Fruit fly (Drosophila melanogaster) whole organism, embryonic: ENCODE data around the gene Send1.

Experiments
- CG10462 ChIP-seq: fragments of 200-800 bp; sonication (Bioruptor generic); optimal IDR thresholded peaks from 2 replicates; lab custom pipeline; 2016; ENCODE audit warnings: missing biosample characterization, missing genetic modification characterization
- CG10543 ChIP-seq: fragments of 200-800 bp; sonication (Bioruptor generic); optimal IDR thresholded peaks from 3 replicates; lab custom pipeline; 2017; ENCODE audit warnings: missing biosample characterization, mild to moderate bottlenecking, missing genetic modification characterization, moderate library complexity
- CG11456 ChIP-seq: fragments of 200-800 bp; sonication (Bioruptor generic); IDR thresholded peaks from 3 replicates; pipeline ENCODE4 v1.3.6; 2022; ENCODE audit warnings: missing biosample characterization, missing genetic modification characterization
- CG12104 ChIP-seq: fragments of 200-800 bp; sonication (Bioruptor generic); optimal IDR thresholded peaks from 3 replicates; lab custom pipeline; 2016; ENCODE audit warnings: missing biosample characterization, missing genetic modification characterization
- CG13287 ChIP-seq: fragments of 200-800 bp; sonication (Bioruptor generic); IDR thresholded peaks from 2 replicates; pipeline ENCODE4 v1.3.6; 2022; ENCODE audit warnings: missing biosample characterization, missing genetic modification characterization; ENCODE audit not compliant: partially characterized antibody
- CG13296 ChIP-seq: fragments of 200-800 bp; sonication (Bioruptor generic); optimal IDR thresholded peaks from 3 replicates; lab custom pipeline; 2018; ENCODE audit warnings: missing biosample characterization, mild to moderate bottlenecking, missing genetic modification characterization
- CG13775 ChIP-seq: fragments of 200-800 bp; sonication (Bioruptor generic); optimal IDR thresholded peaks from 3 replicates; lab custom pipeline; 2017; ENCODE audit warnings: missing biosample characterization, mild to moderate bottlenecking, missing genetic modification characterization
- CG13894 ChIP-seq: fragments of 200-800 bp; sonication (Bioruptor generic); optimal IDR thresholded peaks from 3 replicates; lab custom pipeline; 2018; ENCODE audit warnings: missing biosample characterization, mild to moderate bottlenecking, missing genetic modification characterization, moderate library complexity
- CG15601 ChIP-seq: fragments of 200-800 bp; sonication (Bioruptor generic); optimal IDR thresholded peaks from 3 replicates; lab custom pipeline; 2019; ENCODE audit warnings: missing biosample characterization, mild to moderate bottlenecking, missing genetic modification characterization, moderate library complexity
- CG16815 ChIP-seq: fragments of 200-800 bp; sonication (Bioruptor generic); optimal IDR thresholded peaks from 3 replicates; lab custom pipeline; 2017; ENCODE audit warnings: missing biosample characterization, mild to moderate bottlenecking, missing genetic modification characterization
- CG17361 ChIP-seq: fragments of 200-800 bp; sonication (Bioruptor generic); IDR thresholded peaks from 3 replicates; pipeline ENCODE4 v1.3.6; 2022; ENCODE audit warnings: missing biosample characterization, missing genetic modification characterization
- CG1832 ChIP-seq: fragments of 200-800 bp; sonication (Bioruptor generic); optimal IDR thresholded peaks from 2 replicates; lab custom pipeline; 2017; ENCODE audit warnings: missing biosample characterization, mild to moderate bottlenecking, missing genetic modification characterization, inconsistent platforms
- CG2120 ChIP-seq: fragments of 200-800 bp; sonication (Bioruptor generic); optimal IDR thresholded peaks from 3 replicates; lab custom pipeline; 2016; ENCODE audit warnings: missing biosample characterization, missing genetic modification characterization
- CG33557 ChIP-seq: fragments of 200-800 bp; sonication (Bioruptor generic); optimal IDR thresholded peaks from 2 replicates; lab custom pipeline; 2019; ENCODE audit warnings: missing biosample characterization, mild to moderate bottlenecking, missing genetic modification characterization, moderate library complexity
- CG4707 ChIP-seq: fragments of 200-800 bp; sonication (Bioruptor generic); optimal IDR thresholded peaks from 2 replicates; lab custom pipeline; 2018; ENCODE audit warnings: missing biosample characterization, mild to moderate bottlenecking, missing genetic modification characterization, moderate library complexity
- CG6813 ChIP-seq: fragments of 200-800 bp; sonication (Bioruptor generic); optimal IDR thresholded peaks from 2 replicates; lab custom pipeline; 2017; ENCODE audit warnings: missing biosample characterization, missing genetic modification characterization, mild to moderate bottlenecking, moderate library complexity, missing genetic modification reagents
- CG7372 ChIP-seq: fragments of 200-800 bp; sonication (Bioruptor generic); IDR thresholded peaks from 2 replicates; pipeline ENCODE4 v1.3.6; 2022; ENCODE audit warnings: missing biosample characterization, missing genetic modification characterization
- CG7928 ChIP-seq: fragments of 200-800 bp; sonication (Bioruptor generic); optimal IDR thresholded peaks from 2 replicates; lab custom pipeline; 2017; ENCODE audit warnings: missing biosample characterization, mild to moderate bottlenecking, missing genetic modification characterization
- CG8388 ChIP-seq: fragments of 200-800 bp; sonication (Bioruptor generic); optimal IDR thresholded peaks from 2 replicates; lab custom pipeline; 2019; ENCODE audit warnings: missing biosample characterization, mild to moderate bottlenecking, missing genetic modification characterization, moderate library complexity
- CG8478 ChIP-seq: fragments of >200 bp; optimal IDR thresholded peaks from 2 replicates; lab custom pipeline; 2018
- CG8924 ChIP-seq: fragments of 200-800 bp; optimal IDR thresholded peaks from 3 replicates; lab custom pipeline; 2019; ENCODE audit warnings: missing biosample characterization, mild to moderate bottlenecking, missing genetic modification characterization, moderate library complexity
- CoRest ChIP-seq: fragments of 200-800 bp; sonication (Bioruptor generic); optimal IDR thresholded peaks from 3 replicates; lab custom pipeline; 2018; ENCODE audit warnings: missing biosample characterization, mild to moderate bottlenecking, missing genetic modification characterization, moderate library complexity
- Drgx ChIP-seq: fragments of 200-800 bp; sonication (Bioruptor generic); IDR thresholded peaks from 2 replicates; pipeline ENCODE4 v1.3.6; 2022; ENCODE audit warnings: missing biosample characterization, missing genetic modification characterization
- Hand ChIP-seq: fragments of 200-800 bp; sonication (Bioruptor generic); optimal IDR thresholded peaks from 2 replicates; lab custom pipeline; 2017; ENCODE audit warnings: mild to moderate bottlenecking, missing biosample characterization, missing genetic modification reagents, missing genetic modification characterization
- MESR4 ChIP-seq: fragments of 200-800 bp; sonication (Bioruptor generic); optimal IDR thresholded peaks from 2 replicates; lab custom pipeline; 2018; ENCODE audit warnings: missing biosample characterization, mild to moderate bottlenecking, missing genetic modification characterization, moderate library complexity
- MTF-1 ChIP-seq: fragments of 200-800 bp; sonication (Bioruptor generic); optimal IDR thresholded peaks from 2 replicates; lab custom pipeline; 2018; ENCODE audit warnings: missing biosample characterization, mild to moderate bottlenecking, missing genetic modification characterization, borderline replicate concordance
- Med ChIP-seq: fragments of 200-800 bp; sonication (Bioruptor generic); peaks from one replicate; lab custom pipeline; 2016; ENCODE audit warnings: missing biosample characterization, missing genetic modification characterization, mild to moderate bottlenecking, inconsistent platforms, moderate library complexity
- Myb ChIP-seq: fragments of 200-800 bp; sonication (Bioruptor generic); optimal IDR thresholded peaks from 2 replicates; lab custom pipeline; 2016; ENCODE audit warnings: missing biosample characterization, missing genetic modification characterization
- NK7.1 ChIP-seq: fragments of 200-800 bp; sonication (Bioruptor generic); optimal IDR thresholded peaks from 3 replicates; lab custom pipeline; 2016; ENCODE audit warnings: missing biosample characterization, missing genetic modification characterization
- NfI ChIP-seq: fragments of 200-800 bp; sonication (Bioruptor generic); optimal IDR thresholded peaks from 3 replicates; lab custom pipeline; 2018; ENCODE audit warnings: missing biosample characterization, mild to moderate bottlenecking, missing genetic modification characterization, moderate library complexity
- Optix ChIP-seq: fragments of 200-800 bp; sonication (Bioruptor generic); IDR thresholded peaks from 3 replicates; pipeline ENCODE4 v1.3.6; 2022; ENCODE audit warnings: missing biosample characterization, missing genetic modification characterization
- Scr ChIP-seq: fragments of 200-800 bp; sonication (Bioruptor generic); IDR thresholded peaks from 2 replicates; pipeline ENCODE4 v1.3.6; 2022; ENCODE audit warnings: missing biosample characterization, missing genetic modification characterization; ENCODE audit not compliant: partially characterized antibody
- Spps ChIP-seq: fragments of 200-800 bp; sonication (Bioruptor generic); optimal IDR thresholded peaks from 2 replicates; lab custom pipeline; 2018; ENCODE audit warnings: missing biosample characterization, mild to moderate bottlenecking, missing genetic modification characterization
- Sry-β ChIP-seq: fragments of 200-800 bp; sonication (Bioruptor generic); optimal IDR thresholded peaks from 2 replicates; lab custom pipeline; 2018; ENCODE audit warnings: missing biosample characterization, mild to moderate bottlenecking, missing genetic modification characterization, moderate library complexity
- Xrp1 ChIP-seq: fragments of 200-800 bp; sonication (Bioruptor generic); IDR thresholded peaks from 2 replicates; pipeline ENCODE4 v1.3.6; 2022; ENCODE audit warnings: missing biosample characterization, missing genetic modification characterization
- klu ChIP-seq: fragments of 200-800 bp; sonication (Bioruptor generic); IDR thresholded peaks from 2 replicates; pipeline ENCODE4 v1.3.6; 2022; ENCODE audit warnings: missing biosample characterization, missing genetic modification characterization
- maf-S ChIP-seq: fragments of 200-800 bp; sonication (Bioruptor generic); optimal IDR thresholded peaks from 2 replicates; lab custom pipeline; 2016; ENCODE audit warnings: missing biosample characterization, missing genetic modification characterization
- mam ChIP-seq: fragments of 200-800 bp; sonication (Bioruptor generic); optimal IDR thresholded peaks from 3 replicates; lab custom pipeline; 2016; ENCODE audit warnings: missing biosample characterization, missing genetic modification characterization
- phol ChIP-seq: fragments of 200-800 bp; sonication (Bioruptor generic); optimal IDR thresholded peaks from 3 replicates; lab custom pipeline; 2018; ENCODE audit warnings: missing biosample characterization, mild to moderate bottlenecking, missing genetic modification characterization, moderate library complexity
- prd ChIP-seq, 3 experiments: fragments of >200 bp in 2 of 3; fragments of 200-800 bp in 1 of 3; sonication (Bioruptor generic) in 1 of 3; optimal IDR thresholded peaks in 2 of 3; IDR thresholded peaks in 1 of 3; 2 replicates in 2 of 3; 3 replicates in 1 of 3; pipeline versions ENCODE4 v1.3.6 to Lab custom; 2017 to 2022; ENCODE audit warnings: missing biosample characterization in 1 of 3, missing genetic modification characterization in 1 of 3
- pzg ChIP-seq: fragments of 200-800 bp; sonication (Bioruptor generic); optimal IDR thresholded peaks from 3 replicates; lab custom pipeline; 2018; ENCODE audit warnings: missing biosample characterization, mild to moderate bottlenecking, missing genetic modification characterization, moderate library complexity
- repo ChIP-seq: fragments of 200-800 bp; sonication (Bioruptor generic); optimal IDR thresholded peaks from 2 replicates; lab custom pipeline; 2016; ENCODE audit warnings: missing biosample characterization, missing genetic modification characterization
- ro ChIP-seq: fragments of 200-800 bp; sonication (Bioruptor generic); IDR thresholded peaks from 2 replicates; pipeline ENCODE4 v1.3.6; 2022; ENCODE audit warnings: missing biosample characterization, missing genetic modification characterization
- run ChIP-seq: fragments of 200-800 bp; sonication (Bioruptor generic); optimal IDR thresholded peaks from 3 replicates; lab custom pipeline; 2018; ENCODE audit warnings: missing biosample characterization, mild to moderate bottlenecking, missing genetic modification characterization
- schlank ChIP-seq: fragments of 200-800 bp; sonication (Bioruptor generic); optimal IDR thresholded peaks from 2 replicates; lab custom pipeline; 2018; ENCODE audit warnings: missing biosample characterization, mild to moderate bottlenecking, missing genetic modification characterization
- ssp ChIP-seq: fragments of 200-800 bp; sonication (Bioruptor generic); IDR thresholded peaks from 2 replicates; pipeline ENCODE4 v1.3.6; 2022; ENCODE audit warnings: missing biosample characterization, missing genetic modification characterization
- tap ChIP-seq: fragments of 200-800 bp; optimal IDR thresholded peaks from 3 replicates; lab custom pipeline; 2019; ENCODE audit warnings: missing biosample characterization, mild to moderate bottlenecking, missing genetic modification characterization, moderate library complexity
- tgo ChIP-seq: fragments of 200-800 bp; sonication (Bioruptor generic); IDR thresholded peaks from 3 replicates; pipeline ENCODE4 v1.3.6; 2022; ENCODE audit warnings: missing biosample characterization, missing genetic modification characterization
- vnd ChIP-seq: fragments of 200-800 bp; sonication (Bioruptor generic); IDR thresholded peaks from 3 replicates; pipeline ENCODE4 v1.3.6; 2022; ENCODE audit warnings: missing biosample characterization, missing genetic modification characterization; ENCODE audit not compliant: partially characterized antibody

Gene Send1

dm6 chr2L:2221649-2222150 lies 33.1 kb downstream of the Send1 start (continued):
- TF ChIP-seq tap (tag; lab: Kevin White, UChicago) = peak; percentile 96
- TF ChIP-seq Scr (GFP tag; lab: Robert Waterston, UW) = no peak
- TF ChIP-seq CG13775 (GFP tag; lab: Kevin White, UChicago) = peak; percentile 94
- TF ChIP-seq CG6813 (GFP tag; lab: Kevin White, UChicago) = peak; percentile 94
- TF ChIP-seq CG33557 (GFP tag; lab: Kevin White, UChicago) = peak; percentile 90
- peak; percentile 94 for TF ChIP-seq maf-S (GFP tag; lab: Kevin White, UChicago)
- peak; percentile 99 for TF ChIP-seq CG11456 (GFP tag; lab: Robert Waterston, UW)
- TF ChIP-seq MESR4 = peak; percentile 68
- TF ChIP-seq CG13894 (tag; lab: Kevin White, UChicago) = peak; percentile 94
- TF ChIP-seq phol = peak; percentile 92
- TF ChIP-seq MTF-1 (GFP tag; lab: Kevin White, UChicago) = peak; percentile 92
- TF ChIP-seq CG8478 (lab: Kevin White, UChicago) = no peak
- peak; percentile 99 for TF ChIP-seq Med (GFP tag; lab: Kevin White, UChicago)
- peak; percentile 97 for TF ChIP-seq CG7372 (GFP tag; lab: Robert Waterston, UW)
- peak; percentile 99 for TF ChIP-seq CG2120 (GFP tag; lab: Kevin White, UChicago)
- peak; percentile 31; the same call in 1 of the 2 replicates for TF ChIP-seq CG13287 (GFP tag; lab: Robert Waterston, UW)
- peak; percentile 95 for TF ChIP-seq klu (GFP tag; lab: Robert Waterston, UW)
- peak; percentile 85 for TF ChIP-seq Spps
- peak; percentile 92 for TF ChIP-seq CG8388 (GFP tag; lab: Kevin White, UChicago)
- peak; percentile 98 for TF ChIP-seq Xrp1 (GFP tag; lab: Robert Waterston, UW)
- peak; percentile 40 for TF ChIP-seq Sry-β (GFP tag; lab: Kevin White, UChicago)
- peak; percentile 93 for TF ChIP-seq ssp (GFP tag; lab: Robert Waterston, UW)
- TF ChIP-seq CG13296 (GFP tag; lab: Kevin White, UChicago) = peak; percentile 97
- peak; percentile 84 for TF ChIP-seq CG4707 (GFP tag; lab: Kevin White, UChicago)
- TF ChIP-seq CG1832 = no peak
- TF ChIP-seq schlank (tag; lab: Kevin White, UChicago) = peak; percentile 96
- no peak for TF ChIP-seq prd (optimal IDR thresholded peaks at IDR 0.05; lab: Kevin White, UChicago)
- TF ChIP-seq prd (GFP tag; IDR thresholded peaks at IDR 0.05; lab: Robert Waterston, UW) = peak; percentile 98
- peak; percentile 96 for TF ChIP-seq NfI (GFP tag; lab: Kevin White, UChicago)
- peak; percentile 75 for TF ChIP-seq CG7928
- TF ChIP-seq repo (GFP tag; lab: Kevin White, UChicago) = peak; percentile 88
- TF ChIP-seq run (tag; lab: Kevin White, UChicago) = peak; percentile 91
- TF ChIP-seq CG17361 (GFP tag; lab: Robert Waterston, UW) = peak; percentile 95
- TF ChIP-seq Optix (GFP tag; lab: Robert Waterston, UW) = peak; percentile 92
- peak; percentile 89 for TF ChIP-seq CG15601
- peak; percentile 98 for TF ChIP-seq tgo (GFP tag; lab: Robert Waterston, UW)
- TF ChIP-seq CG12104 = peak; percentile 94
- TF ChIP-seq Myb (GFP tag; lab: Kevin White, UChicago) = peak; percentile 83
- peak; percentile 91 for TF ChIP-seq CG10462 (GFP tag; lab: Kevin White, UChicago)
- peak; percentile 96 for TF ChIP-seq mam
- peak; percentile 98 for TF ChIP-seq CG8924
- peak; percentile 97 for TF ChIP-seq CoRest
- TF ChIP-seq NK7.1 (GFP tag; lab: Kevin White, UChicago) = peak; percentile 89
- TF ChIP-seq Drgx (GFP tag; lab: Robert Waterston, UW) = peak; percentile 99
- TF ChIP-seq pzg (GFP tag; lab: Kevin White, UChicago) = peak; percentile 26
- peak; percentile 94 for TF ChIP-seq ro (GFP tag; lab: Robert Waterston, UW)
- TF ChIP-seq CG16815 (GFP tag; lab: Kevin White, UChicago) = peak; percentile 94
- peak; percentile 98 for TF ChIP-seq Hand (GFP tag; lab: Kevin White, UChicago)
- peak; percentile 95 for TF ChIP-seq CG10543 (GFP tag; lab: Kevin White, UChicago)
- TF ChIP-seq vnd (GFP tag; lab: Robert Waterston, UW) = no peak
